Fruit fly (Drosophila melanogaster): Measurements from ENCODE around the gene Tektin-C.
A peak's percentile ranks its signal among the peaks of the same experiment; 100 is the strongest.

Gene Tektin-C

dm6 chr3L:5821506-5821905, 25.2 kb upstream of the Tektin-C start:
- TF ChIP-seq CG15710 (tag; optimal IDR thresholded peaks at IDR 0.05) (peak; percentile 8), fd96Ca (GFP tag; IDR thresholded peaks at IDR 0.05) (0 out of 3 replicates have a peak, but pooled peaks have one; percentile 22), Pif1B (GFP tag; optimal IDR thresholded peaks at IDR 0.05) (peak; percentile 34), EcR (GFP tag; optimal IDR thresholded peaks at IDR 0.05) (no peak), CG4496 (GFP tag; IDR thresholded peaks at IDR 0.05) (peak; percentile 51; the same call in 1 of the 3 replicates), CG14655 (GFP tag; optimal IDR thresholded peaks at IDR 0.05) (peak; percentile 26), CG12605 (GFP tag; IDR thresholded peaks at IDR 0.05) (no peak), rn (GFP tag; IDR thresholded peaks at IDR 0.05) (no peak), CG17806 (tag; optimal IDR thresholded peaks at IDR 0.05) (peak; percentile 3), CG13204 (GFP tag; optimal IDR thresholded peaks at IDR 0.05) (no peak), CG34367 (tag; optimal IDR thresholded peaks at IDR 0.05) (no peak), Pif1A (GFP tag; optimal IDR thresholded peaks at IDR 0.05) (peak; percentile 54), CG8159 (tag; optimal IDR thresholded peaks at IDR 0.05) (peak; percentile 38), gl (tag; optimal IDR thresholded peaks at IDR 0.05) (peak; percentile 60), CG32121 (GFP tag; IDR thresholded peaks at IDR 0.05) (no peak)

dm6 chr3L:5820793-5821192, 24.4 kb upstream of the Tektin-C start:
- no peak for TF ChIP-seq CG9948 (tag; optimal IDR thresholded peaks at IDR 0.05)
- no peak for TF ChIP-seq CG32121 (GFP tag; IDR thresholded peaks at IDR 0.05)
- no peak for TF ChIP-seq Pif1B (GFP tag; optimal IDR thresholded peaks at IDR 0.05)
- TF ChIP-seq CG15710 (tag; optimal IDR thresholded peaks at IDR 0.05), result no peak
- no peak for TF ChIP-seq CG10348 (GFP tag; IDR thresholded peaks at IDR 0.05)
- no peak for TF ChIP-seq CG17806 (tag; optimal IDR thresholded peaks at IDR 0.05)
- TF ChIP-seq fd96Ca (GFP tag; IDR thresholded peaks at IDR 0.05), result no peak
- TF ChIP-seq CG14655 (GFP tag; optimal IDR thresholded peaks at IDR 0.05), result no peak
- no peak for TF ChIP-seq gl (tag; optimal IDR thresholded peaks at IDR 0.05)
- no peak for TF ChIP-seq rn (GFP tag; IDR thresholded peaks at IDR 0.05)
- TF ChIP-seq CG4496 (GFP tag; IDR thresholded peaks at IDR 0.05), result no peak
- TF ChIP-seq Ets98B (GFP tag; IDR thresholded peaks at IDR 0.05), result no peak
- TF ChIP-seq Snoo (tag; optimal IDR thresholded peaks at IDR 0.05), result no peak
- no peak for TF ChIP-seq CG8301 (tag; optimal IDR thresholded peaks at IDR 0.05)
- no peak for TF ChIP-seq CG13204 (GFP tag; optimal IDR thresholded peaks at IDR 0.05)
- no peak for TF ChIP-seq CG8159 (tag; optimal IDR thresholded peaks at IDR 0.05)
- TF ChIP-seq EcR (GFP tag; optimal IDR thresholded peaks at IDR 0.05), result no peak

- TF ChIP-seq rn (GFP tag; IDR thresholded peaks at IDR 0.05) (no peak), Snoo (tag; optimal IDR thresholded peaks at IDR 0.05) (no peak), gl (tag; optimal IDR thresholded peaks at IDR 0.05) (no peak), CG13204 (GFP tag; optimal IDR thresholded peaks at IDR 0.05) (no peak), Pif1B (GFP tag; optimal IDR thresholded peaks at IDR 0.05) (no peak), D1 (tag; optimal IDR thresholded peaks at IDR 0.05) (no peak)
Observed at dm6 chr3L:5820039-5820438, 23.7 kb upstream of the Tektin-C start.

- TF ChIP-seq fd96Ca (GFP tag; IDR thresholded peaks at IDR 0.05), result 0 out of 3 replicates have a peak, but pooled peaks have one; percentile 28
- TF ChIP-seq CG8301 (tag; optimal IDR thresholded peaks at IDR 0.05), result no peak
- TF ChIP-seq Snoo (tag; optimal IDR thresholded peaks at IDR 0.05), result peak; percentile 13
Observed at dm6 chr3L:5819310-5819709, 23.0 kb upstream of the Tektin-C start.

- TF ChIP-seq Snoo (tag; optimal IDR thresholded peaks at IDR 0.05) (no peak), CG12605 (GFP tag; IDR thresholded peaks at IDR 0.05) (no peak), CG4496 (GFP tag; IDR thresholded peaks at IDR 0.05) (no peak), CG13204 (GFP tag; optimal IDR thresholded peaks at IDR 0.05) (no peak), CG17806 (tag; optimal IDR thresholded peaks at IDR 0.05) (no peak), CG14655 (GFP tag; optimal IDR thresholded peaks at IDR 0.05) (no peak), Pif1A (GFP tag; optimal IDR thresholded peaks at IDR 0.05) (no peak), gl (tag; optimal IDR thresholded peaks at IDR 0.05) (no peak), EcR (GFP tag; optimal IDR thresholded peaks at IDR 0.05) (no peak), Ets98B (GFP tag; IDR thresholded peaks at IDR 0.05) (no peak)
Observed at dm6 chr3L:5817177-5817576, 20.8 kb upstream of the Tektin-C start.

- TF ChIP-seq CG9948 (tag; optimal IDR thresholded peaks at IDR 0.05) (no peak), D1 (tag; optimal IDR thresholded peaks at IDR 0.05) (peak; percentile 18), CG4496 (GFP tag; IDR thresholded peaks at IDR 0.05) (no peak)
Observed at dm6 chr3L:5813016-5813415, 16.7 kb upstream of the Tektin-C start, which contains the start of gene mad2. mad2 (minus strand) TSS chr3L:5813093.

dm6 chr3L:5810633-5811341, 14.4 kb upstream of the Tektin-C start, which contains the start of the genes S6k and kri:
S6k (minus strand) TSS chr3L:5810931.
kri (plus strand) TSS chr3L:5810973.
- TF ChIP-seq CG8159 (tag; optimal IDR thresholded peaks at IDR 0.05), result peak; percentile 14
- peak; percentile 56 for TF ChIP-seq EcR (GFP tag; optimal IDR thresholded peaks at IDR 0.05)
- no peak for TF ChIP-seq Snoo (tag; optimal IDR thresholded peaks at IDR 0.05)
- TF ChIP-seq CG15710 (tag; optimal IDR thresholded peaks at IDR 0.05), result peak; percentile 1
- no peak for TF ChIP-seq CG8301 (tag; optimal IDR thresholded peaks at IDR 0.05)
- peak; percentile 14; the same call in 1 of the 2 replicates for TF ChIP-seq Ets98B (GFP tag; IDR thresholded peaks at IDR 0.05)
- TF ChIP-seq CG13204 (GFP tag; optimal IDR thresholded peaks at IDR 0.05), result no peak
- peak; percentile 43; the same call in 1 of the 3 replicates for TF ChIP-seq CG4496 (GFP tag; IDR thresholded peaks at IDR 0.05)
- TF ChIP-seq gl (tag; optimal IDR thresholded peaks at IDR 0.05), result peak; percentile 40
